Fruit fly (Drosophila melanogaster) whole organism, embryonic: ENCODE results near the gene CG42395.
A peak's percentile ranks its signal among the peaks of the same experiment; 100 is the strongest.

ENCODE experiments used
- Atf3 ChIP-seq: fragments of 200-800 bp; sonication (Bioruptor generic); optimal IDR thresholded peaks from 3 replicates; lab custom pipeline; 2016; ENCODE audit warnings: missing biosample characterization, missing genetic modification characterization
- CG10321 ChIP-seq: fragments of 200-800 bp; sonication (Bioruptor generic); IDR thresholded peaks from 2 replicates; pipeline ENCODE4 v1.3.6; 2022; ENCODE audit warnings: missing biosample characterization, missing genetic modification characterization
- CG12236 ChIP-seq: fragments of 200-800 bp; sonication (Bioruptor generic); optimal IDR thresholded peaks from 2 replicates; lab custom pipeline; 2016; ENCODE audit warnings: missing biosample characterization, missing genetic modification characterization
- CG14050 ChIP-seq: fragments of 200-800 bp; sonication (Bioruptor generic); IDR thresholded peaks from 3 replicates; pipeline ENCODE4 v1.3.6; 2022; ENCODE audit warnings: missing biosample characterization, missing genetic modification characterization
- CG1792 ChIP-seq: fragments of 200-800 bp; sonication (Bioruptor generic); optimal IDR thresholded peaks from 2 replicates; lab custom pipeline; 2016; ENCODE audit warnings: missing biosample characterization, missing genetic modification characterization
- CG2129 ChIP-seq: fragments of 200-800 bp; sonication (Bioruptor generic); IDR thresholded peaks from 2 replicates; pipeline ENCODE4 v1.3.6; 2022; ENCODE audit warnings: missing biosample characterization, missing genetic modification characterization; ENCODE audit not compliant: partially characterized antibody
- CG2889 ChIP-seq: fragments of 200-800 bp; sonication (Bioruptor generic); IDR thresholded peaks from 3 replicates; pipeline ENCODE4 v1.3.6; 2022; ENCODE audit warnings: missing biosample characterization, missing genetic modification characterization
- CG3065 ChIP-seq: fragments of 200-800 bp; sonication (Bioruptor generic); optimal IDR thresholded peaks from 2 replicates; lab custom pipeline; 2016; ENCODE audit warnings: missing biosample characterization, missing genetic modification characterization
- CG33213 ChIP-seq: fragments of 200-800 bp; sonication (Bioruptor generic); optimal IDR thresholded peaks from 3 replicates; lab custom pipeline; 2016; ENCODE audit warnings: missing biosample characterization, missing genetic modification characterization
- CG5180 ChIP-seq: fragments of 200-800 bp; sonication (Bioruptor generic); optimal IDR thresholded peaks from 3 replicates; lab custom pipeline; 2017; ENCODE audit warnings: missing biosample characterization, missing genetic modification characterization, mild to moderate bottlenecking, moderate library complexity, missing genetic modification reagents
- CG5953 ChIP-seq: fragments of 200-800 bp; sonication (Bioruptor generic); IDR thresholded peaks from 2 replicates; pipeline ENCODE4 v1.3.6; 2022; ENCODE audit warnings: missing biosample characterization, missing genetic modification characterization
- CG6175 ChIP-seq: fragments of 200-800 bp; sonication (Bioruptor generic); IDR thresholded peaks from 3 replicates; pipeline ENCODE4 v1.3.6; 2022; ENCODE audit warnings: missing biosample characterization, missing genetic modification characterization
- CG6272 ChIP-seq: fragments of 200-800 bp; sonication (Bioruptor generic); IDR thresholded peaks from 2 replicates; pipeline ENCODE4 v1.3.6; 2022; ENCODE audit warnings: missing biosample characterization, missing genetic modification characterization
- CG6683 ChIP-seq: fragments of 200-800 bp; sonication (Bioruptor generic); optimal IDR thresholded peaks from 2 replicates; lab custom pipeline; 2017; ENCODE audit warnings: missing biosample characterization, mild to moderate bottlenecking, missing genetic modification characterization, missing genetic modification reagents
- CG7357 ChIP-seq: fragments of 200-800 bp; sonication (Bioruptor generic); IDR thresholded peaks from 3 replicates; pipeline ENCODE4 v1.3.6; 2022; ENCODE audit warnings: missing biosample characterization, missing genetic modification characterization
- CrebB ChIP-seq: fragments of 200-800 bp; sonication (Bioruptor generic); optimal IDR thresholded peaks from 3 replicates; lab custom pipeline; 2018; ENCODE audit warnings: missing biosample characterization, mild to moderate bottlenecking, missing genetic modification characterization
- D19A ChIP-seq: fragments of 200-800 bp; optimal IDR thresholded peaks from 3 replicates; lab custom pipeline; 2019; ENCODE audit warnings: missing biosample characterization, mild to moderate bottlenecking, missing genetic modification characterization, moderate library complexity
- GATAe ChIP-seq: fragments of 200-800 bp; sonication (Bioruptor generic); conservative IDR thresholded peaks from 2 replicates; pipeline ENCODE4 v1.3.6; 2022; ENCODE audit warnings: missing biosample characterization, missing genetic modification characterization
- Hsf ChIP-seq: fragments of 200-800 bp; sonication (Bioruptor generic); optimal IDR thresholded peaks from 3 replicates; lab custom pipeline; 2016; ENCODE audit warnings: missing biosample characterization, missing genetic modification characterization
- Oaz ChIP-seq: fragments of 200-800 bp; sonication (Bioruptor generic); IDR thresholded peaks from 2 replicates; pipeline ENCODE4 v1.3.6; 2022; ENCODE audit warnings: missing biosample characterization, missing genetic modification characterization
- Rx ChIP-seq: fragments of 200-800 bp; sonication (Bioruptor generic); IDR thresholded peaks from 2 replicates; pipeline ENCODE4 v1.3.6; 2022; ENCODE audit warnings: missing biosample characterization, missing genetic modification characterization
- Sox102F ChIP-seq: fragments of 200-800 bp; sonication (Bioruptor generic); optimal IDR thresholded peaks from 2 replicates; lab custom pipeline; 2018; ENCODE audit warnings: missing biosample characterization, mild to moderate bottlenecking, missing genetic modification characterization, moderate library complexity
- Stat92E ChIP-seq, 3 experiments: fragments of >200 bp in 2 of 3; fragments of 200-800 bp in 1 of 3; sonication (Bioruptor generic) in 1 of 3; optimal IDR thresholded peaks; 2 replicates each; lab custom pipeline; 2017 to 2019; ENCODE audit warnings: missing biosample characterization in 3 of 3, missing genetic modification characterization in 3 of 3, mild to moderate bottlenecking in 1 of 3, moderate library complexity in 1 of 3
- TFAM ChIP-seq: fragments of 200-800 bp; sonication (Bioruptor generic); optimal IDR thresholded peaks from 2 replicates; lab custom pipeline; 2017; ENCODE audit warnings: missing biosample characterization, missing genetic modification characterization, inconsistent platforms
- ash1 ChIP-seq: fragments of 200-800 bp; sonication (Bioruptor generic); optimal IDR thresholded peaks from 2 replicates; lab custom pipeline; 2018; ENCODE audit warnings: missing biosample characterization, mild to moderate bottlenecking, missing genetic modification characterization
- cg ChIP-seq: fragments of 200-800 bp; sonication (Bioruptor generic); optimal IDR thresholded peaks from 3 replicates; lab custom pipeline; 2019; ENCODE audit warnings: missing biosample characterization, mild to moderate bottlenecking, missing genetic modification characterization, moderate library complexity
- crp ChIP-seq, 2 experiments: fragments of 200-800 bp; sonication (Bioruptor generic); optimal IDR thresholded peaks; 2 replicates in 1 of 2; 3 replicates in 1 of 2; lab custom pipeline; 2017; ENCODE audit warnings: missing biosample characterization in 2 of 2, missing genetic modification characterization in 2 of 2, mild to moderate bottlenecking in 1 of 2, moderate library complexity in 1 of 2
- dmrt99B ChIP-seq: fragments of 200-800 bp; sonication (Bioruptor generic); optimal IDR thresholded peaks from 2 replicates; lab custom pipeline; 2018; ENCODE audit warnings: missing biosample characterization, mild to moderate bottlenecking, missing genetic modification characterization, moderate library complexity
- exex ChIP-seq: fragments of 200-800 bp; sonication (Bioruptor generic); optimal IDR thresholded peaks from 4 replicates; lab custom pipeline; 2018; ENCODE audit warnings: missing biosample characterization, mild to moderate bottlenecking, missing genetic modification characterization, moderate library complexity
- grn ChIP-seq: fragments of 200-800 bp; sonication (Bioruptor generic); optimal IDR thresholded peaks from 3 replicates; lab custom pipeline; 2017; ENCODE audit warnings: missing biosample characterization, missing genetic modification characterization
- gsb-n ChIP-seq: fragments of 200-800 bp; sonication (Bioruptor generic); optimal IDR thresholded peaks from 3 replicates; lab custom pipeline; 2018; ENCODE audit warnings: missing biosample characterization, mild to moderate bottlenecking, missing genetic modification characterization
- hb ChIP-seq: fragments of 200-800 bp; sonication (Bioruptor generic); IDR thresholded peaks from 3 replicates; pipeline ENCODE4 v1.3.6; 2022; ENCODE audit warnings: missing biosample characterization, missing genetic modification characterization; ENCODE audit not compliant: partially characterized antibody
- jigr1 ChIP-seq: fragments of 200-800 bp; sonication (Bioruptor generic); IDR thresholded peaks from 3 replicates; pipeline ENCODE4 v1.3.6; 2022; ENCODE audit warnings: missing biosample characterization, missing genetic modification characterization
- jumu ChIP-seq: fragments of 200-800 bp; sonication (Bioruptor generic); optimal IDR thresholded peaks from 3 replicates; lab custom pipeline; 2016; ENCODE audit warnings: missing biosample characterization, missing genetic modification characterization
- maf-S ChIP-seq: fragments of 200-800 bp; sonication (Bioruptor generic); optimal IDR thresholded peaks from 2 replicates; lab custom pipeline; 2016; ENCODE audit warnings: missing biosample characterization, missing genetic modification characterization
- pb ChIP-seq: fragments of 200-800 bp; sonication (Bioruptor generic); optimal IDR thresholded peaks from 3 replicates; lab custom pipeline; 2016; ENCODE audit warnings: missing biosample characterization, missing genetic modification characterization
- prd ChIP-seq, 3 experiments: fragments of >200 bp in 2 of 3; fragments of 200-800 bp in 1 of 3; sonication (Bioruptor generic) in 1 of 3; optimal IDR thresholded peaks in 2 of 3; IDR thresholded peaks in 1 of 3; 2 replicates in 2 of 3; 3 replicates in 1 of 3; pipeline versions ENCODE4 v1.3.6 to Lab custom; 2017 to 2022; ENCODE audit warnings: missing biosample characterization in 1 of 3, missing genetic modification characterization in 1 of 3
- row ChIP-seq: fragments of 200-800 bp; sonication (Bioruptor generic); IDR thresholded peaks from 3 replicates; pipeline ENCODE4 v1.3.6; 2022; ENCODE audit warnings: missing biosample characterization, missing genetic modification characterization
- run ChIP-seq: fragments of 200-800 bp; sonication (Bioruptor generic); optimal IDR thresholded peaks from 3 replicates; lab custom pipeline; 2018; ENCODE audit warnings: missing biosample characterization, mild to moderate bottlenecking, missing genetic modification characterization
- schlank ChIP-seq: fragments of 200-800 bp; sonication (Bioruptor generic); optimal IDR thresholded peaks from 2 replicates; lab custom pipeline; 2018; ENCODE audit warnings: missing biosample characterization, mild to moderate bottlenecking, missing genetic modification characterization
- sens-2 ChIP-seq: fragments of 200-800 bp; sonication (Bioruptor generic); IDR thresholded peaks from 2 replicates; pipeline ENCODE4 v1.3.6; 2022; ENCODE audit warnings: missing biosample characterization, missing genetic modification characterization
- seq ChIP-seq: fragments of 200-800 bp; sonication (Bioruptor generic); IDR thresholded peaks from 2 replicates; pipeline ENCODE4 v1.3.6; 2022; ENCODE audit warnings: missing biosample characterization, missing genetic modification characterization
- tll ChIP-seq, 2 experiments: fragments of 200-800 bp in 1 of 2; fragments of >200 bp in 1 of 2; sonication (Bioruptor generic) in 1 of 2; optimal IDR thresholded peaks; 2 replicates each; lab custom pipeline; 2017 to 2019; ENCODE audit warnings: missing biosample characterization in 2 of 2, missing genetic modification characterization in 2 of 2, mild to moderate bottlenecking in 1 of 2, moderate library complexity in 1 of 2
- unc-4 ChIP-seq: fragments of 200-800 bp; sonication (Bioruptor generic); IDR thresholded peaks from 2 replicates; pipeline ENCODE4 v1.3.6; 2022; ENCODE audit warnings: missing biosample characterization, missing genetic modification characterization; ENCODE audit not compliant: partially characterized antibody
- usp ChIP-seq: fragments of >200 bp; optimal IDR thresholded peaks from 2 replicates; lab custom pipeline; 2017; ENCODE audit warnings: missing biosample characterization, missing genetic modification characterization
- zen2 ChIP-seq: fragments of 200-800 bp; sonication (Bioruptor generic); IDR thresholded peaks from 3 replicates; pipeline ENCODE4 v1.3.6; 2022; ENCODE audit warnings: missing biosample characterization, missing genetic modification characterization; ENCODE audit not compliant: partially characterized antibody
- zf30C ChIP-seq: fragments of 200-800 bp; sonication (Bioruptor generic); optimal IDR thresholded peaks from 3 replicates; lab custom pipeline; 2018; ENCODE audit warnings: missing biosample characterization, mild to moderate bottlenecking, missing genetic modification characterization
- zfh2 ChIP-seq: fragments of 200-800 bp; sonication (Bioruptor generic); optimal IDR thresholded peaks from 2 replicates; lab custom pipeline; 2016; ENCODE audit warnings: missing biosample characterization, missing genetic modification characterization

CG42395 gene

dm6 chrX:9578696-9579509, 2.9 kb upstream of the CG42395 start (continued):
- TF ChIP-seq CG3065 (GFP tag; lab: Kevin White, UChicago): peak; percentile 97
- peak; percentile 98 for TF ChIP-seq gsb-n
- peak in 2 of 3 experiments; percentile 21 to 94 for TF ChIP-seq Stat92E (GFP tag; optimal IDR thresholded peaks at IDR 0.05; lab: Kevin White, UChicago)
- TF ChIP-seq CG5953 (GFP tag; lab: Robert Waterston, UW): peak; percentile 99
- peak; percentile 96 for TF ChIP-seq CG12236 (GFP tag; lab: Kevin White, UChicago)
- no peak for TF ChIP-seq unc-4 (GFP tag; lab: Robert Waterston, UW)
- TF ChIP-seq usp (GFP tag; lab: Kevin White, UChicago): no peak
- peak; percentile 98 for TF ChIP-seq sens-2 (GFP tag; lab: Robert Waterston, UW)
- peak; percentile 97 for TF ChIP-seq pb
- TF ChIP-seq CG2889 (GFP tag; lab: Robert Waterston, UW): peak; percentile 98
- TF ChIP-seq CG6175 (GFP tag; lab: Robert Waterston, UW): peak; percentile 97
- TF ChIP-seq hb (GFP tag; lab: Robert Waterston, UW): no peak
- peak; percentile 98 for TF ChIP-seq dmrt99B
- TF ChIP-seq prd (optimal IDR thresholded peaks at IDR 0.05; lab: Kevin White, UChicago): no peak
- peak; percentile 99 for TF ChIP-seq prd (GFP tag; IDR thresholded peaks at IDR 0.05; lab: Robert Waterston, UW)
- peak; percentile 97 for TF ChIP-seq CG1792 (GFP tag; lab: Kevin White, UChicago)
- TF ChIP-seq zfh2 (GFP tag; lab: Kevin White, UChicago): peak; percentile 99
- TF ChIP-seq Oaz (GFP tag; lab: Robert Waterston, UW): peak; percentile 92
- peak; percentile 90 for TF ChIP-seq CG5180 (GFP tag; lab: Kevin White, UChicago)
- TF ChIP-seq zen2 (GFP tag; lab: Robert Waterston, UW): no peak
- TF ChIP-seq schlank: peak; percentile 96
- peak; percentile 92 for TF ChIP-seq run (tag; lab: Kevin White, UChicago)
- TF ChIP-seq cg (GFP tag; lab: Kevin White, UChicago): no peak
- TF ChIP-seq jumu (GFP tag; lab: Kevin White, UChicago): peak; percentile 99
- TF ChIP-seq jigr1: peak; percentile 97
- TF ChIP-seq CG14050 (GFP tag; lab: Robert Waterston, UW): peak; percentile 96
- TF ChIP-seq GATAe (GFP tag; lab: Robert Waterston, UW): peak; percentile 86
- peak; percentile 97 for TF ChIP-seq seq (GFP tag; lab: Robert Waterston, UW)
- TF ChIP-seq Hsf: peak; percentile 99
- peak; percentile 95 for TF ChIP-seq D19A (tag; lab: Kevin White, UChicago)
- peak; percentile 99 for TF ChIP-seq Rx (GFP tag; lab: Robert Waterston, UW)
- peak; percentile 81 for TF ChIP-seq grn (GFP tag; lab: Kevin White, UChicago)
- TF ChIP-seq crp (GFP tag; optimal IDR thresholded peaks at IDR 0.05; lab: Kevin White, UChicago): peak in 1 of 2 experiments; percentile 73
- peak; percentile 95 for TF ChIP-seq CrebB (tag; lab: Kevin White, UChicago)
- peak; percentile 98 for TF ChIP-seq CG33213 (GFP tag; lab: Kevin White, UChicago)
- TF ChIP-seq CG6683 (GFP tag; lab: Kevin White, UChicago): peak; percentile 91
- TF ChIP-seq tll (GFP tag; optimal IDR thresholded peaks at IDR 0.05; lab: Kevin White, UChicago): peak in 1 of 2 experiments; percentile 65
- TF ChIP-seq CG2129 (GFP tag; lab: Robert Waterston, UW): no peak
- no peak for TF ChIP-seq zf30C (GFP tag; lab: Kevin White, UChicago)
- peak; percentile 89 for TF ChIP-seq ash1 (GFP tag; lab: Kevin White, UChicago)
- TF ChIP-seq CG6272 (GFP tag; lab: Robert Waterston, UW): peak; percentile 98
- TF ChIP-seq CG7357 (GFP tag; lab: Robert Waterston, UW): peak; percentile 94
- peak; percentile 99 for TF ChIP-seq Sox102F (GFP tag; lab: Kevin White, UChicago)
- peak; percentile 89 for TF ChIP-seq TFAM (GFP tag; lab: Kevin White, UChicago)
- peak; percentile 98 for TF ChIP-seq row
- TF ChIP-seq maf-S: peak; percentile 98
- peak; percentile 98 for TF ChIP-seq Atf3 (GFP tag; lab: Kevin White, UChicago)
- peak; percentile 84 for TF ChIP-seq CG10321 (GFP tag; lab: Robert Waterston, UW)
- peak; percentile 65 for TF ChIP-seq exex (tag; lab: Kevin White, UChicago)
